Fruit fly (Drosophila melanogaster) Kc167 (cell line): ENCODE results near the gene pn.

Source experiments
- Myc ChIP-seq: fragments of >200 bp; optimal IDR thresholded peaks from 2 replicates; lab custom pipeline; 2017; ENCODE audit warnings: missing external identifiers
- Sin3A ChIP-seq: fragments of >200 bp; optimal IDR thresholded peaks from 2 replicates; lab custom pipeline; 2018; ENCODE audit warnings: missing external identifiers
- h ChIP-seq: fragments of >200 bp; optimal IDR thresholded peaks from 3 replicates; lab custom pipeline; 2018; ENCODE audit warnings: missing external identifiers
- insv ChIP-seq: fragments of >200 bp; optimal IDR thresholded peaks from 3 replicates; lab custom pipeline; 2018; ENCODE audit warnings: missing external identifiers
- psq ChIP-seq: fragments of >200 bp; optimal IDR thresholded peaks from 2 replicates; lab custom pipeline; 2017; ENCODE audit warnings: missing external identifiers
- ttk ChIP-seq: sonication (Bioruptor generic); optimal IDR thresholded peaks from 2 replicates; lab custom pipeline; 2017; ENCODE audit warnings: missing external identifiers

pn gene

dm6 chrX:2141159-2141853, 39.7 kb upstream of the pn start, which contains the start of gene D2hgdh:
Gene D2hgdh, plus strand, starts transcription at chrX:2141489.
- TF ChIP-seq Myc (lab: Kevin White, UChicago): no peak

DNA sequence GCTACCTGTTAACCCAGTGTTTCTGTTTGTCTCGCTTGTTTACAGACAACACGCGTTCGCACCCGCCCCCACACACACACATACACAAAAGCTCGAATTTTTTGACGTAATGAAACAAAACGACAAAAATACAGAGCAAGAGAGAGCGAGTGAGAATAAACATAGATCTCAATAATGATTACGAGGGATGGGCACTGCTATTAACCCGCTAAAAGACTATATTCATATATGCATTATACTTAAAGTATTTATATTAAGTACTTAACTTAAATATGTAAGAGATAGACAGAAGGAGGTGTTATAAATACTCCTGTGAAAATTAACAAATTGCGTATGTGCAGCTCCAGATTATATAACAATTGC, 39.2 kb upstream of the pn start:
- TF ChIP-seq ttk (lab: Kevin White, UChicago) (no peak), psq (lab: Kevin White, UChicago) (no peak), Sin3A (lab: Kevin White, UChicago) (no peak), h (lab: Kevin White, UChicago) (no peak), insv (lab: Kevin White, UChicago) (no peak), Myc (lab: Kevin White, UChicago) (no peak)

DNA sequence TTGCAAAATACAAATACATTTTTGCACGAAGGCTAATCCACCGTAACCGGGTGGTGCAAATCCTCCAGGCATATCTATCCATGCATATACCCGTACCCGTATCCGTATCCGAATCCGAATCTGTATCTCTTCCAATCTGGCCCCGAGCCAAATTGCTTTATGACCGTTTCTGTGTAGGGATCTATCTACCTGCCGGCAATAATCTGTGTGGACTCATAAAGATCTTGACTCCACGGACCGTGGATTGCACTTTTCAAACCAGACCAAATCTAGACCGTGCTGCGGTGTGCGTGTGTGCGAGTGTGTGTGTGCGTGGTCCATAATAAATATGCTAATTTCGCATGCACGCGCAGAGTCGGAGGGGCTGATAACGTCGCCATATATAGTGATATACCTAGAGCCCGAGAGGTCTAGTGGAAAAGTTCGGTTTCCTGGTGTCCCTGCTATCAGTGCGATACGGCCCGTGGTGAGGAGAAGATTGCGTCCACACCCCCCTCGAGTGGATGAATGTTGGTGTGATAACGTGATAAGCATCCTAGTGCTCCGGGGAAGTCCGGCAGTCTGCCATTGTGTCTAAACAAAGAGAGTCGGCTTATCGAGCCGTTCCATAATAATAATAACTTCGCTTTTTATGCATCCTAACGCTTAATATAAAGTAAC, 38.6 kb upstream of the pn start:
- no peak for TF ChIP-seq h (lab: Kevin White, UChicago)
- TF ChIP-seq Myc (lab: Kevin White, UChicago): no peak
- no peak for TF ChIP-seq psq (lab: Kevin White, UChicago)
- no peak for TF ChIP-seq Sin3A (lab: Kevin White, UChicago)
- no peak for TF ChIP-seq insv (lab: Kevin White, UChicago)
- TF ChIP-seq ttk (lab: Kevin White, UChicago): no peak

DNA sequence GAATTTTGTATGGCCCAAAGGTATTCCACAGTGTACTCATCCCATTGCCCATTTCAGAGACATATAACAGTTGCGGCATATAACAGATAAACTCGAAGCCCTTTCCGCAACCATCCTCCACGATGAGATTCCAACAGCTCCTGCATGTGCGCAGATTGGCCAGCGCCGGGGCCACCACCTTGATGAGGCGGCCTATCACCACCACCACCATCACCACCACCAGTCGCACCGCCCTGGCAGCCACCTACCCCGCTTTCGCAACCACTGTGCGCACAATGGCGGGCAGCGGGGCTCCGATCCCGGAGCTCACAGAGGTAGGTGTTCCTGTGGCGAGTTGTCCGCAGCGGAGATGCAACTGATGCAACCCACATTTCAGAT, 38.1 kb upstream of the pn start:
- TF ChIP-seq insv (lab: Kevin White, UChicago): no peak
- no peak for TF ChIP-seq Myc (lab: Kevin White, UChicago)
- TF ChIP-seq h (lab: Kevin White, UChicago): no peak
- TF ChIP-seq ttk (lab: Kevin White, UChicago): no peak
- TF ChIP-seq Sin3A (lab: Kevin White, UChicago): no peak
- TF ChIP-seq psq (lab: Kevin White, UChicago): no peak

DNA sequence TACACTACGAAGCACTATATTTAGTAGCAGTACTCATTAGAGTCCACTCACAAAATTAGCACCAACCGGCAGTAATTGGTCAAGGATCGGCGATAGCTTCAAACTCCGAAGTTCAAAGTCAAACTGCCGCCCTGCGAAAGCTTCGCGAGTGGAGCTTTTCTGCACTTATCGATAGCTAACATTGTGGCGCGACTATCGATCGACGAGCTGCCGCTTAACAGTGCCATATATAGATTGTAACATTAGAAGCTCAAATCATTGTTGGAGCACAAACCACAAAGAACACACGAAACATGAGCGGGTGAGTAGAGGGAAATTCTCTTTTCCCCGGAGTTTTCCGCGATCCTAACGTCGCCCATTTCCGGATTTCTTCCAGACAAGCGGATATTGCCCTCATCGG, 35.9 kb upstream of the pn start, which contains the start of gene Pgd:
TSS of gene Pgd (plus strand) at position 23 of the 400 bp plus-strand sequence.
- TF ChIP-seq insv (lab: Kevin White, UChicago): no peak
- no peak for TF ChIP-seq Myc (lab: Kevin White, UChicago)
- TF ChIP-seq h (lab: Kevin White, UChicago): no peak
- TF ChIP-seq ttk (lab: Kevin White, UChicago): no peak
- TF ChIP-seq Sin3A (lab: Kevin White, UChicago): no peak
- no peak for TF ChIP-seq psq (lab: Kevin White, UChicago)

DNA sequence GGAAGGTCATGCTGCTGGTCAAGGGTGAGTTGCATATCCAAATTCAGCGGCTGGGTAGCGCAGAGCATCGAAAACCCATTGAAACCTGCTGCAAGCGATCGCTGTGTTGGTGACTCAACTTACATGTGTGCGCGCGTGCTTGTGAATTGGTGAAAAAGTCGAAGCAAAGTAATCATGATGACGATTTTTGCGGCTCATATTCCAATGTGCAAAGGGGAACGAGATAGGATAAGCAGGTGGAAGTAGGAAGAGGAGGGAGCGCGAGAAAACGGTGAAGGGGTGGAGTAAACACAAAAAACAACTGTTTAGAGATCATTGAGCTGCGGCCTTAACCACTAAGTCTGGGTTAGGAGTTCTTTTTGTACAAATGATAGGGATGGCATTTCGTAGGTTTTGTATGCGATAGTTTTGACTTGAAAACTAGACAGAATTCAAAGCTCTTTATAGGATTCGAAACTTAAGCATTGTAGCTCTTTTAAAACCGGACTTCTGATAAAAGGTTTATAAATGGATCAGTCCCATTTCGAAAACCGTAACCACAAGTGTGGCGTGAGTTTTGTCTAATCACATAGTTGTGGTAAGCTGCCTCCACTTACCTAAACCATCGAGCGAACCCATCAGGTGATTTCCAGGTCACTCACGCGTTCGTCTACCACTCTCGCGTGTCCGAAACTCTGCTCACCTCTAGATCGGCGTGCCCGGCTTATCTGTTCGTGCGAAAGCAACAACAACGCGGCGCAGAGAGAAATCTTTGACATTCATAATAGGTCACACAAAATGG, 35.1 kb upstream of the pn start:
- TF ChIP-seq Sin3A (lab: Kevin White, UChicago) (no peak), Myc (lab: Kevin White, UChicago) (no peak), ttk (lab: Kevin White, UChicago) (no peak), h (lab: Kevin White, UChicago) (no peak), psq (lab: Kevin White, UChicago) (no peak), insv (lab: Kevin White, UChicago) (no peak)

DNA sequence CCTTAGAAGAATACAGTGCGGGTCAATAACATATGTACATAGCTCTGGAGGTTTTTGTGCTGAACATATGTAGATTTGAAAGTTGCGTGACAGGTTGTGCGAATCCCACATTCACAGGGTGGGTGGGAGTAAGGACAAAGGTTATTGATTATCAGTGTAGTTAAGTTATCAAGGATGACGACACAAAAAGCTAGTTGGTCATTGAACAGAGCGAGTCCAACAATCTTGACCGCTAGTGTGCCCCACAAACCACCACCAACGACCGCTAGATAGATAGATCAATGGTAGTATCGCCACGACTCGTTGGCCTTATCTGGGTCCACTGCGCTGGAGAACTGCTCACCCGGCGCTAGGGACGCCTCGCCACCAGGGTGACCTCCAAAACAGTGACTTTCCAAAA, 34.4 kb upstream of the pn start:
- no peak for TF ChIP-seq psq (lab: Kevin White, UChicago)

dm6 chrX:2147475-2147874, 33.5 kb upstream of the pn start:
- no peak for TF ChIP-seq h (lab: Kevin White, UChicago)
- no peak for TF ChIP-seq insv (lab: Kevin White, UChicago)
- no peak for TF ChIP-seq Sin3A (lab: Kevin White, UChicago)
- TF ChIP-seq ttk (lab: Kevin White, UChicago): no peak
- no peak for TF ChIP-seq Myc (lab: Kevin White, UChicago)
- no peak for TF ChIP-seq psq (lab: Kevin White, UChicago)

DNA sequence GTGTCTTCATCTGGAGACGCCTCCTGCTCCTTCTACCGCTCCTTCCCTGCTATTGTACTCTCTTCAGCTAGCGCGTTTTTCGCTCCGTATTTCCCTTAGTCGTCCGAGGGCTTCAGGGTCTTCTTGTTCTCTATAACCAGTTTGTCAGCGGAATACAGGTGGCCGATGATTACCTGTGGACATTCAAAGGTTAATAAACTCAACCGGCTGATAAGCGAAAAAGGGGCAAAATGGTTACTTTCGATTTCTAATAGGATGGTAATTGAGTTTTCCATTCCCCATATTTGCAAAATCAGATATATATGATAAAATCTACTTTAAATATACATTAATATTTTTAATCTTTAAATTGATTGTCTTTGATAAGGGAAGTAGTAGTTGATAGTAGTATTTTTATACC, 32.3 kb upstream of the pn start:
- no peak for TF ChIP-seq h (lab: Kevin White, UChicago)
- no peak for TF ChIP-seq Myc (lab: Kevin White, UChicago)
- TF ChIP-seq Sin3A (lab: Kevin White, UChicago): no peak
- no peak for TF ChIP-seq psq (lab: Kevin White, UChicago)
- TF ChIP-seq insv (lab: Kevin White, UChicago): no peak
- no peak for TF ChIP-seq ttk (lab: Kevin White, UChicago)

DNA sequence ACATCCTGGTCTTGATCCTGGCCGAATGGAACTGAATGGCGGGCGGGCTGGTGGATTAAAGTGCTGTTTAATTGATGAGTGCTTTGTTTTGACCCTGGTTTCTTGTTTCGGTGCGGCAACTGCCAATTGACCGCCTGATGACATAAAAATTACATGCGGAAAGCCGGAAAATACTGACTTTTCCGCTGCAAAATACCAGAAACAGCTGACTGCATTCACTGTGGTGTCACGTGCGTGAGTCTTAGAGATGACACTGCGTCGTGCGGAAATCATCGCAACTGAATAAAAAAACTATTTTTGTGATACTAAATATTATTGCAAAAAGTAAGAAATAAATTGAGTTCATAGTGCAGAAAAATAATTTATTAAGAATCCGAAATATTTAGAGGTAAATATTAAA, 31.5 kb upstream of the pn start, which contains the start of gene bcn92:
TSS of gene bcn92 (minus strand) at position 170 of the 400 bp plus-strand sequence.
- no peak for TF ChIP-seq h (lab: Kevin White, UChicago)

dm6 chrX:2155868-2156267, 25.1 kb upstream of the pn start:
- TF ChIP-seq insv (lab: Kevin White, UChicago): peak; percentile 88
- TF ChIP-seq h (lab: Kevin White, UChicago): peak; percentile 74
- TF ChIP-seq psq (lab: Kevin White, UChicago): no peak
- TF ChIP-seq Myc (lab: Kevin White, UChicago): no peak
- TF ChIP-seq ttk (lab: Kevin White, UChicago): no peak
- TF ChIP-seq Sin3A (lab: Kevin White, UChicago): no peak
